Fruit fly (Drosophila melanogaster) whole organism, wandering third instar larva: Measurements from ENCODE around the gene CG7800.

Source experiments
- CG9705 ChIP-seq: fragments of 200-800 bp; sonication (Bioruptor generic); optimal IDR thresholded peaks from 2 replicates; lab custom pipeline; 2018; ENCODE audit warnings: missing biosample characterization, mild to moderate bottlenecking, missing genetic modification characterization
- Hr78 ChIP-seq: fragments of >200 bp; optimal IDR thresholded peaks from 2 replicates; lab custom pipeline; 2017; ENCODE audit warnings: missing biosample characterization, missing genetic modification characterization
- Hr83 ChIP-seq: fragments of 200-300 bp; sonication (Bioruptor generic); optimal IDR thresholded peaks from 2 replicates; lab custom pipeline; 2016; ENCODE audit warnings: missing biosample characterization, mild to moderate bottlenecking, missing genetic modification characterization, moderate library complexity; ENCODE audit not compliant: poor library complexity, severe bottlenecking
- Myc ChIP-seq: fragments of >200 bp; optimal IDR thresholded peaks from 2 replicates; lab custom pipeline; 2017
- Vsx2 ChIP-seq: fragments of 200-300, 225-300 bp; sonication (Bioruptor generic); optimal IDR thresholded peaks from 2 replicates; lab custom pipeline; 2018; ENCODE audit warnings: missing biosample characterization, missing genetic modification characterization; ENCODE audit not compliant: partially characterized antibody
- br ChIP-seq: fragments of 200-800 bp; sonication (Bioruptor generic); optimal IDR thresholded peaks from 2 replicates; lab custom pipeline; 2016; ENCODE audit warnings: missing biosample characterization, missing genetic modification characterization
- fru ChIP-seq: fragments of 200-800 bp; sonication (Bioruptor generic); optimal IDR thresholded peaks from 3 replicates; lab custom pipeline; 2016; ENCODE audit warnings: missing biosample characterization, mild to moderate bottlenecking, missing genetic modification characterization
- h ChIP-seq: fragments of 200-800 bp; sonication (Bioruptor generic); optimal IDR thresholded peaks from 3 replicates; lab custom pipeline; 2016; ENCODE audit warnings: missing biosample characterization, mild to moderate bottlenecking, missing genetic modification characterization
- pan ChIP-seq: fragments of >200 bp; optimal IDR thresholded peaks from 2 replicates; lab custom pipeline; 2017
- psq ChIP-seq: fragments of 200-800 bp; sonication (Bioruptor generic); optimal IDR thresholded peaks from 3 replicates; lab custom pipeline; 2017; ENCODE audit warnings: missing biosample characterization, mild to moderate bottlenecking, missing genetic modification characterization, moderate library complexity
- sage ChIP-seq: fragments of 200-800 bp; sonication (Bioruptor generic); optimal IDR thresholded peaks from 2 replicates; lab custom pipeline; 2016; ENCODE audit warnings: missing biosample characterization, mild to moderate bottlenecking, missing genetic modification characterization
- sv ChIP-seq: fragments of 200-800 bp; sonication (Bioruptor generic); optimal IDR thresholded peaks from 3 replicates; lab custom pipeline; 2016; ENCODE audit warnings: missing biosample characterization, missing genetic modification characterization
- usp ChIP-seq: fragments of >200 bp; optimal IDR thresholded peaks from 2 replicates; lab custom pipeline; 2017; ENCODE audit warnings: missing biosample characterization, missing genetic modification characterization
- woc ChIP-seq: sonication (Bioruptor generic); optimal IDR thresholded peaks from 2 replicates; lab custom pipeline; 2016; ENCODE audit warnings: missing biosample characterization, mild to moderate bottlenecking, missing genetic modification characterization

DNA sequence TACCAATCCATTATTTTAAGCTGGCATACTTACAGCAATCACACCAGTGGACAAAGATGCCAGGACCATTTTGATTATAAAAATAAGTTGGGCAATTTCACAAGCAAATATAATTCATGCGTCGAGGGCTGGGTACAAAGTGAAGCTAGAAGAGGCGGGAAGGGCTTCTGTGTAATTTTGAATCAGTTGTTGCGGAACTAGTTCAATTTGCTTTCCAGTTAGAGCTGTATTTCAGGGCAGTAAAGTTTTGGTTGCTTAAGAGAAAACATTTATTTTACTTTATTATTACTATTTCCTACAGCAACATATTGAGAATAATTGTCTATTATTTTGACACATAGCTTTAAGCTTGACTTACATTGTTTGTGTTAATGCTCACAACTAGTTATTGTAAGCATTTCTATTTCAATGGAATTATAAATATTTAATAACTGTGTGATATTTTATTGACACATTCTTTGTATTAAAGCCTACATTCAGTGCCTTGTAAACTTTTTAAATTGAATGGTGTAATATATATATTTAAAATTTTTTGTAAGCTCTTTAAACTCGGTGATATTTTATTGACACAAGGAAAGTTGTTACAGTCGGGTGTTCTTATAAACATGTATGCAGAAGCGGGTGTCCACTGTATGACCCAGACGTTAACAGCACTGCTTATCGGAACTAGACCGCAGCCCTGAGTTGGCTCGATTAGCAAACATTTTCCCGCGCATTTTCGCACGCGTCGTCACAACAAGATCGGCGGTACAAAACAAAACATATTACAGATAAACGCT lies 46.7 kb downstream of the CG7800 start, which contains the start of the genes RPA1 and Mcm2:
- TF ChIP-seq sage (GFP tag; lab: Kevin White, UChicago) = no peak
- peak; percentile 49 for TF ChIP-seq br (GFP tag; lab: Kevin White, UChicago)
- peak; percentile 74 for TF ChIP-seq fru (GFP tag; lab: Kevin White, UChicago)
- peak; percentile 77 for TF ChIP-seq psq (GFP tag; lab: Kevin White, UChicago)
- no peak for TF ChIP-seq pan (lab: Kevin White, UChicago)
- TF ChIP-seq CG9705 (GFP tag; lab: Kevin White, UChicago) = peak; percentile 64
- peak; percentile 81 for TF ChIP-seq woc (GFP tag; lab: Kevin White, UChicago)
- peak; percentile 75 for TF ChIP-seq h (GFP tag; lab: Kevin White, UChicago)
- TF ChIP-seq Hr78 = no peak
- TF ChIP-seq sv = peak; percentile 55
- TF ChIP-seq Hr83 = peak; percentile 73
- TF ChIP-seq usp = no peak
- no peak for TF ChIP-seq Vsx2
- no peak for TF ChIP-seq Myc (lab: Kevin White, UChicago)
